Worm (Caenorhabditis elegans): Measurements from ENCODE around the gene C12D8.20.
A peak's percentile ranks its signal among the peaks of the same experiment; 100 is the strongest.

The C12D8.20 gene

ce11 chrV:10222007-10222406 lies at the start of gene C12D8.20:
TSS of gene C12D8.20 (plus strand) at chrV:10222307.
- TF ChIP-seq nhr-84 (tag; optimal IDR thresholded peaks at IDR 0.05) = no peak
- no peak for TF ChIP-seq efl-1 (optimal IDR thresholded peaks at IDR 0.05)
- no peak for TF ChIP-seq efl-1 (GFP tag; optimal IDR thresholded peaks at IDR 0.05 in 1 of 2)
- no peak for TF ChIP-seq fkh-4 (tag; optimal IDR thresholded peaks at IDR 0.05; ENCODE audit: borderline replicate concordance)
- no peak for TF ChIP-seq unc-62 (GFP tag; optimal IDR thresholded peaks at IDR 0.05)
- TF ChIP-seq lin-35 (GFP tag; optimal IDR thresholded peaks at IDR 0.05) = no peak
- no peak for TF ChIP-seq vab-15 (tag; optimal IDR thresholded peaks at IDR 0.05)
- no peak for TF ChIP-seq elt-3 (tag; optimal IDR thresholded peaks at IDR 0.05)
- TF ChIP-seq unc-98 (GFP tag; IDR thresholded peaks at IDR 0.05) = no peak
- no peak for TF ChIP-seq lin-13 (GFP tag; optimal IDR thresholded peaks at IDR 0.05)
- no peak for TF ChIP-seq mef-2 (tag; optimal IDR thresholded peaks at IDR 0.05)
- no peak for TF ChIP-seq pqm-1 (tag; optimal IDR thresholded peaks at IDR 0.05)
- no peak for TF ChIP-seq unc-30 (tag; optimal IDR thresholded peaks at IDR 0.05)

ce11 chrV:10173653-10174052 lies 48.5 kb upstream of the C12D8.20 start, which contains the start of gene egl-3:
TSS of gene egl-3 (minus strand) at chrV:10173753.
- TF ChIP-seq nhr-76 (tag; optimal IDR thresholded peaks at IDR 0.05) = no peak

- TF ChIP-seq ceh-8 (GFP tag; optimal IDR thresholded peaks at IDR 0.05) = peak; percentile 77
- TF ChIP-seq pqm-1 (tag; optimal IDR thresholded peaks at IDR 0.05) = no peak
- peak; percentile 9; the same call in 1 of the 2 replicates for TF ChIP-seq mab-9 (GFP tag; IDR thresholded peaks at IDR 0.05)
- TF ChIP-seq ceh-82 (tag; optimal IDR thresholded peaks at IDR 0.05) = peak; percentile 44 to 81 (median 54)
- TF ChIP-seq efl-3 (GFP tag; optimal IDR thresholded peaks at IDR 0.05) = no peak
- TF ChIP-seq unc-130 (tag; optimal IDR thresholded peaks at IDR 0.05) = no peak
- TF ChIP-seq nhr-19 (GFP tag; conservative IDR thresholded peaks at IDR 0.05) = peak; percentile 46
- TF ChIP-seq tbx-2 (tag; optimal IDR thresholded peaks at IDR 0.05) = peak; percentile 82
- TF ChIP-seq lin-35 (GFP tag; optimal IDR thresholded peaks at IDR 0.05) = peak in 1 of 2 experiments; percentile 62
- no peak for TF ChIP-seq lir-3 (tag; optimal IDR thresholded peaks at IDR 0.05; ENCODE audit: poor library complexity)
- no peak for TF ChIP-seq vab-15 (tag; optimal IDR thresholded peaks at IDR 0.05)
- no peak for TF ChIP-seq unc-98 (GFP tag; IDR thresholded peaks at IDR 0.05)
- no peak for TF ChIP-seq nhr-28 (tag; optimal IDR thresholded peaks at IDR 0.05)
- TF ChIP-seq elt-3 (tag; optimal IDR thresholded peaks at IDR 0.05) = no peak
- TF ChIP-seq ces-1 (GFP tag; optimal IDR thresholded peaks at IDR 0.05) = peak; percentile 70
- TF ChIP-seq dpl-1 (GFP tag; optimal IDR thresholded peaks at IDR 0.05) = no peak
- peak; percentile 66 for TF ChIP-seq xbp-1 (tag; optimal IDR thresholded peaks at IDR 0.05)
- TF ChIP-seq skn-1 (tag; optimal IDR thresholded peaks at IDR 0.05) = no peak
- TF ChIP-seq nhr-90 (tag; optimal IDR thresholded peaks at IDR 0.05; ENCODE audit: poor library complexity) = no peak
- TF ChIP-seq C34B4.2 (tag; optimal IDR thresholded peaks at IDR 0.05) = no peak
- TF ChIP-seq lsy-2 (tag; optimal IDR thresholded peaks at IDR 0.05) = peak; percentile 56 to 78
- TF ChIP-seq mef-2 (tag; optimal IDR thresholded peaks at IDR 0.05) = peak; percentile 53
- TF ChIP-seq nhr-76 (tag; optimal IDR thresholded peaks at IDR 0.05) = no peak
- TF ChIP-seq unc-86 (tag; optimal IDR thresholded peaks at IDR 0.05) = peak; percentile 94
- TF ChIP-seq efl-1 (optimal IDR thresholded peaks at IDR 0.05) = peak; percentile 44 to 53
- peak in 1 of 2 experiments; percentile 19 for TF ChIP-seq efl-1 (GFP tag; optimal IDR thresholded peaks at IDR 0.05 in 1 of 2)
- TF ChIP-seq irx-1 (tag; optimal IDR thresholded peaks at IDR 0.05) = peak; percentile 55
- peak; percentile 91 for TF ChIP-seq egl-13 (tag; optimal IDR thresholded peaks at IDR 0.05)
- TF ChIP-seq mep-1 (tag; optimal IDR thresholded peaks at IDR 0.05) = peak; percentile 55
- TF ChIP-seq hpl-2 (GFP tag; optimal IDR thresholded peaks at IDR 0.05) = no peak
- TF ChIP-seq nhr-237 (tag; optimal IDR thresholded peaks at IDR 0.05) = peak; percentile 24
- TF ChIP-seq mdl-1 (tag; optimal IDR thresholded peaks at IDR 0.05) = peak in 1 of 2 experiments; percentile 51
- peak; percentile 20 for TF ChIP-seq nhr-20 (tag; optimal IDR thresholded peaks at IDR 0.05)
- TF ChIP-seq fkh-8 (tag; optimal IDR thresholded peaks at IDR 0.05) = peak; percentile 98
- no peak for TF ChIP-seq blmp-1 (tag; optimal IDR thresholded peaks at IDR 0.05)
- peak; percentile 46; the same call in 1 of the 2 replicates for TF ChIP-seq ceh-88 (GFP tag; IDR thresholded peaks at IDR 0.05)
- TF ChIP-seq C16A3.4 (tag; optimal IDR thresholded peaks at IDR 0.05) = no peak
- peak; percentile 76 for TF ChIP-seq ztf-4 (tag; optimal IDR thresholded peaks at IDR 0.05)
- no peak for TF ChIP-seq ceh-90 (tag; optimal IDR thresholded peaks at IDR 0.05)
- TF ChIP-seq sptf-1 (tag; optimal IDR thresholded peaks at IDR 0.05) = no peak
- no peak for TF ChIP-seq pag-3 (tag; optimal IDR thresholded peaks at IDR 0.05; ENCODE audit: borderline replicate concordance, insufficient read depth)
- TF ChIP-seq tlp-1 (tag; optimal IDR thresholded peaks at IDR 0.05) = no peak
- TF ChIP-seq elt-2 (tag; optimal IDR thresholded peaks at IDR 0.05) = no peak
These were observed 47.5 kb upstream of the C12D8.20 start for ce11 chrV:10174632-10175075.
